Worm (Caenorhabditis elegans): ENCODE measurements around the gene skr-20.

Gene skr-20

ce11 chrX:13209026-13209425 lies 14.3 kb downstream of the skr-20 start:
- TF ChIP-seq pha-4 (GFP tag; IDR thresholded peaks at IDR 0.05): no peak
- TF ChIP-seq pha-4 (tag; optimal IDR thresholded peaks at IDR 0.05): no peak
- TF ChIP-seq lin-15B (tag; optimal IDR thresholded peaks at IDR 0.05): no peak
- TF ChIP-seq zag-1 (tag; optimal IDR thresholded peaks at IDR 0.05): no peak
- peak; percentile 85 for TF ChIP-seq aha-1 (tag)
- no peak for TF ChIP-seq cey-2 (tag; optimal IDR thresholded peaks at IDR 0.05; ENCODE audit: borderline replicate concordance, insufficient read depth)
- no peak for TF ChIP-seq duxl-1 (tag; optimal IDR thresholded peaks at IDR 0.05; ENCODE audit: poor library complexity)
- TF ChIP-seq daf-16 (GFP tag; optimal IDR thresholded peaks at IDR 0.05): no peak
- no peak for TF ChIP-seq daf-16 (tag; optimal IDR thresholded peaks at IDR 0.05)
- no peak for TF ChIP-seq hlh-30 (tag; optimal IDR thresholded peaks at IDR 0.05; ENCODE audit: insufficient read depth)
- 0 out of 2 replicates have a peak, but pooled peaks have one; percentile 14 for TF ChIP-seq hmg-1.1 (GFP tag; IDR thresholded peaks at IDR 0.05)
- peak in 1 of 2 experiments; percentile 53 for TF ChIP-seq unc-62 (GFP tag; optimal IDR thresholded peaks at IDR 0.05 in 1 of 2)
- TF ChIP-seq unc-62 (tag; optimal IDR thresholded peaks at IDR 0.05): no peak
- TF ChIP-seq set-16 (GFP tag; IDR thresholded peaks at IDR 0.05): peak; percentile 27; the same call in 1 of the 2 replicates

ce11 chrX:13206911-13207310 lies 16.4 kb downstream of the skr-20 start:
- TF ChIP-seq ztf-11 (tag; optimal IDR thresholded peaks at IDR 0.05): no peak
- TF ChIP-seq mdl-1 (tag; optimal IDR thresholded peaks at IDR 0.05): no peak
- TF ChIP-seq unc-130 (GFP tag; optimal IDR thresholded peaks at IDR 0.05): no peak
- TF ChIP-seq aha-1 (tag): peak; percentile 16

- no peak for TF ChIP-seq jun-1 (tag; optimal IDR thresholded peaks at IDR 0.05)
- TF ChIP-seq mep-1 (tag; optimal IDR thresholded peaks at IDR 0.05): peak; percentile 23
These were observed 17.3 kb downstream of the skr-20 start for ce11 chrX:13206011-13206410.

- TF ChIP-seq tra-1 (GFP tag; IDR thresholded peaks at IDR 0.05): no peak
- TF ChIP-seq set-16 (GFP tag; IDR thresholded peaks at IDR 0.05): peak; percentile 89
- TF ChIP-seq php-3 (GFP tag; IDR thresholded peaks at IDR 0.05): no peak
These were observed 21.0 kb downstream of the skr-20 start for ce11 chrX:13202312-13202711.

- no peak for TF ChIP-seq ama-1 (optimal IDR thresholded peaks at IDR 0.05)
- no peak for TF ChIP-seq unc-62 (GFP tag; optimal IDR thresholded peaks at IDR 0.05 in 1 of 2)
- no peak for TF ChIP-seq unc-62 (tag; optimal IDR thresholded peaks at IDR 0.05)
- no peak for TF ChIP-seq mxl-3 (GFP tag; optimal IDR thresholded peaks at IDR 0.05)
- no peak for TF ChIP-seq R02D3.7 (tag; optimal IDR thresholded peaks at IDR 0.05)
- TF ChIP-seq dmd-9 (GFP tag; IDR thresholded peaks at IDR 0.05): no peak
- peak; percentile 65 for TF ChIP-seq fkh-10 (GFP tag; optimal IDR thresholded peaks at IDR 0.05)
- no peak for TF ChIP-seq hmg-1.1 (GFP tag; IDR thresholded peaks at IDR 0.05)
- no peak for TF ChIP-seq ceh-20 (GFP tag; IDR thresholded peaks at IDR 0.05)
These were observed 21.9 kb downstream of the skr-20 start, which contains the start of gene unc-9 for ce11 chrX:13201401-13201800. Gene unc-9, plus strand, starts transcription at chrX:13201770.

ce11 chrX:13200312-13200711 lies 23.0 kb downstream of the skr-20 start:
- TF ChIP-seq aha-1 (tag) (peak; percentile 57), daf-16 (GFP tag; optimal IDR thresholded peaks at IDR 0.05) (peak in 1 of 2 experiments; percentile 24), daf-16 (tag; optimal IDR thresholded peaks at IDR 0.05) (no peak), duxl-1 (tag; optimal IDR thresholded peaks at IDR 0.05; ENCODE audit: poor library complexity) (no peak), unc-62 (GFP tag; optimal IDR thresholded peaks at IDR 0.05 in 1 of 2) (peak in 1 of 2 experiments; percentile 50), unc-62 (tag; optimal IDR thresholded peaks at IDR 0.05) (no peak)

- TF ChIP-seq F49E8.2 (tag; optimal IDR thresholded peaks at IDR 0.05; ENCODE audit: borderline replicate concordance): no peak
- no peak for TF ChIP-seq arid-1 (GFP tag; conservative IDR thresholded peaks at IDR 0.05)
- TF ChIP-seq unc-62 (GFP tag; optimal IDR thresholded peaks at IDR 0.05 in 1 of 2): peak in 1 of 2 experiments; percentile 64
- no peak for TF ChIP-seq unc-62 (tag; optimal IDR thresholded peaks at IDR 0.05)
These were observed 25.2 kb downstream of the skr-20 start for ce11 chrX:13198134-13198533.

Data from whole organism, L4 larva.